Fruit fly (Drosophila melanogaster): Measurements from ENCODE around the gene Galk.

Gene Galk

DNA sequence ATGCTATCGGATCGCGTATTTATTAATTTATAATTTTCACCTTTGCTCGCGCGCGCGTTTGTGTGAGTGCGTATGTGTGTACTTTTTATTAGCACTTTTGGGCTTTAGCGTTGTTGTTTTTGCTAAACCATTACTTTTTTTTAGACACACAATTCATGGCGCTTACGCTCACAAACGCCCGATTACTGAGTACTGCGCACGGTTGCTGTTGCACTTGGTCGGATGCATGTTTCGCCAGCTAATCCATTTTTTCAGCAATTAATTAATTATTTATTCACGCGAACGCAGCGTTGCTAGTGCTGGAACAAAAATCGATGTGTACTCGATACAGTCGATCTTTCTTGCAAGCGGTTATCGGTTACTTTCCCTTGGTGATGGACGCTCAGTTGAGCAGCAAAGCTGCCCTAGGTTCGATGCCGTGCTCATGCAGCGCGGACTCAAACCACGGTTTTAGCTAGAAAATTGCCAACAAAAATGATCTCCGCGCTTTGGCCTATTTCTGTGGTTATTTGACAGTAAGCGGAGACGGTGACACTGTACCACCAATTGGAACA lies 11.9 kb upstream of the Galk start, which contains the start of the genes smg and CG5087 (continued):
- no peak for TF ChIP-seq Meics (GFP tag; optimal IDR thresholded peaks at IDR 0.05)
- no peak for TF ChIP-seq kni (GFP tag; optimal IDR thresholded peaks at IDR 0.05)
- peak; percentile 50 for TF ChIP-seq sug (tag; optimal IDR thresholded peaks at IDR 0.05)
- no peak for TF ChIP-seq CG3995 (GFP tag; optimal IDR thresholded peaks at IDR 0.05)
- TF ChIP-seq CG34224 (GFP tag; IDR thresholded peaks at IDR 0.05; ENCODE audit: partially characterized antibody): no peak; the same call in 2 of the 3 replicates
- no peak for TF ChIP-seq CG4730 (GFP tag; IDR thresholded peaks at IDR 0.05)
- TF ChIP-seq zf30C (GFP tag; optimal IDR thresholded peaks at IDR 0.05): no peak
- TF ChIP-seq Mes4 (GFP tag; optimal IDR thresholded peaks at IDR 0.05): peak; percentile 23
- peak; percentile 79 for TF ChIP-seq Sry-β (GFP tag; optimal IDR thresholded peaks at IDR 0.05)
- TF ChIP-seq CG2889 (GFP tag; IDR thresholded peaks at IDR 0.05): no peak
- TF ChIP-seq bsh (GFP tag; optimal IDR thresholded peaks at IDR 0.05): no peak
- TF ChIP-seq Mad (GFP tag; optimal IDR thresholded peaks at IDR 0.05): peak; percentile 27
- peak; percentile 31; the same call in 1 of the 2 replicates for TF ChIP-seq wdn (GFP tag; IDR thresholded peaks at IDR 0.05)
- TF ChIP-seq Gsc (GFP tag; IDR thresholded peaks at IDR 0.05): no peak
- TF ChIP-seq Doc3 (GFP tag; IDR thresholded peaks at IDR 0.05; ENCODE audit: partially characterized antibody): peak; percentile 55; the same call in 1 of the 3 replicates
- peak; percentile 83 for TF ChIP-seq CG14710 (tag; optimal IDR thresholded peaks at IDR 0.05)
- no peak for TF ChIP-seq D (optimal IDR thresholded peaks at IDR 0.05)
- no peak for TF ChIP-seq D (GFP tag; optimal IDR thresholded peaks at IDR 0.05)
- no peak for TF ChIP-seq CG30431 (GFP tag; optimal IDR thresholded peaks at IDR 0.05)
- TF ChIP-seq CG16863 (GFP tag; optimal IDR thresholded peaks at IDR 0.05): peak; percentile 40
- TF ChIP-seq chif (GFP tag; optimal IDR thresholded peaks at IDR 0.05): peak; percentile 2 to 57
- peak; percentile 66 for TF ChIP-seq NC2β (GFP tag; optimal IDR thresholded peaks at IDR 0.05)
- TF ChIP-seq CG3163 (GFP tag; optimal IDR thresholded peaks at IDR 0.05): peak; percentile 55
- TF ChIP-seq CG17361 (GFP tag; IDR thresholded peaks at IDR 0.05): peak; percentile 11; the same call in 1 of the 3 replicates
- no peak for TF ChIP-seq D19B (GFP tag; optimal IDR thresholded peaks at IDR 0.05)
- no peak for TF ChIP-seq CG12744 (GFP tag; optimal IDR thresholded peaks at IDR 0.05)
- peak; percentile 53; the same call in 1 of the 2 replicates for TF ChIP-seq tna (GFP tag; IDR thresholded peaks at IDR 0.05; ENCODE audit: partially characterized antibody)
- TF ChIP-seq CG31224 (GFP tag; IDR thresholded peaks at IDR 0.05): 0 out of 2 replicates have a peak, but pooled peaks have one; percentile 20
- peak; percentile 97 for TF ChIP-seq CG2116 (GFP tag; optimal IDR thresholded peaks at IDR 0.05)
- peak; percentile 17 for TF ChIP-seq eyg (GFP tag; optimal IDR thresholded peaks at IDR 0.05)
- no peak for TF ChIP-seq CG13894 (tag; optimal IDR thresholded peaks at IDR 0.05)
- TF ChIP-seq Xbp1 (GFP tag; optimal IDR thresholded peaks at IDR 0.05): peak; percentile 67
- TF ChIP-seq fd3F (GFP tag; optimal IDR thresholded peaks at IDR 0.05): no peak
- no peak for TF ChIP-seq Lpt (GFP tag; optimal IDR thresholded peaks at IDR 0.05)
- peak; percentile 88 for TF ChIP-seq MBD-R2 (GFP tag; IDR thresholded peaks at IDR 0.05)
- peak; percentile 40 for TF ChIP-seq CG1647 (GFP tag; optimal IDR thresholded peaks at IDR 0.05)
- peak; percentile 81 for TF ChIP-seq slbo (GFP tag; IDR thresholded peaks at IDR 0.05)
- peak; percentile 68 for TF ChIP-seq zen (tag; optimal IDR thresholded peaks at IDR 0.05)
- TF ChIP-seq CG32767 (GFP tag; IDR thresholded peaks at IDR 0.05): no peak
- no peak for TF ChIP-seq HLHmδ (GFP tag; optimal IDR thresholded peaks at IDR 0.05)
- TF ChIP-seq row (GFP tag; IDR thresholded peaks at IDR 0.05): peak; percentile 55
- TF ChIP-seq ara (GFP tag; IDR thresholded peaks at IDR 0.05): no peak
- peak; percentile 48 for TF ChIP-seq pho (GFP tag; optimal IDR thresholded peaks at IDR 0.05)
- TF ChIP-seq ci (GFP tag; IDR thresholded peaks at IDR 0.05): peak; percentile 60; the same call in 1 of the 3 replicates
- no peak for TF ChIP-seq Side (GFP tag; optimal IDR thresholded peaks at IDR 0.05)
- TF ChIP-seq tll (GFP tag; optimal IDR thresholded peaks at IDR 0.05): peak in 1 of 2 experiments; percentile 15
- TF ChIP-seq CG7745 (tag; optimal IDR thresholded peaks at IDR 0.05): peak; percentile 79
- TF ChIP-seq CG13424 (tag; optimal IDR thresholded peaks at IDR 0.05): peak; percentile 38
- no peak for TF ChIP-seq CG31388 (GFP tag; optimal IDR thresholded peaks at IDR 0.05)
- no peak for TF ChIP-seq gsb (GFP tag; IDR thresholded peaks at IDR 0.05)
